Worm (Caenorhabditis elegans) whole organism, early embryonic: ENCODE data around the gene F58F12.1.

Source experiments
- B0310.2 ChIP-seq: sonication (generic microtip); optimal IDR thresholded peaks from 2 replicates; lab custom pipeline; 2016; ENCODE audit warnings: mild to moderate bottlenecking, missing genetic modification characterization, missing compliant biosample characterization
- F13C5.2 ChIP-seq: sonication (generic microtip); optimal IDR thresholded peaks from 2 replicates; lab custom pipeline; 2017; ENCODE audit warnings: mild to moderate bottlenecking, missing genetic modification characterization, inconsistent platforms, missing compliant biosample characterization
- aly-1 ChIP-seq: sonication (generic microtip); optimal IDR thresholded peaks from 2 replicates; lab custom pipeline; 2016; ENCODE audit warnings: missing genetic modification characterization, missing compliant biosample characterization
- ama-1 ChIP-seq: fragments of 150-350 bp; optimal IDR thresholded peaks from 2 replicates; lab custom pipeline; 2014
- ceh-13 ChIP-seq: fragments of 200-800 bp; sonication (Bioruptor generic); optimal IDR thresholded peaks from 2 replicates; lab custom pipeline; 2018; ENCODE audit warnings: mild to moderate bottlenecking, missing genetic modification characterization, missing compliant biosample characterization
- ets-7 ChIP-seq: sonication (generic microtip); optimal IDR thresholded peaks from 2 replicates; lab custom pipeline; 2016; ENCODE audit warnings: missing genotype, missing genetic modification characterization, missing compliant biosample characterization
- flt-1 ChIP-seq: fragments of 200-800 bp; sonication (Bioruptor generic); IDR thresholded peaks from 2 replicates; pipeline ENCODE4 v1.3.6; 2022; ENCODE audit warnings: missing genetic modification characterization, missing compliant biosample characterization
- hmbx-1 ChIP-seq: sonication (generic microtip); optimal IDR thresholded peaks from 2 replicates; lab custom pipeline; 2016; ENCODE audit warnings: mild to moderate bottlenecking, missing genetic modification characterization, missing compliant biosample characterization
- hnd-1 ChIP-seq: sonication (generic microtip); optimal IDR thresholded peaks from 2 replicates; lab custom pipeline; 2016; ENCODE audit warnings: missing genetic modification characterization, missing compliant biosample characterization
- sea-1 ChIP-seq: fragments of 200-800 bp; sonication (Bioruptor generic); conservative IDR thresholded peaks from 2 replicates; pipeline ENCODE4 v1.3.6; 2022; ENCODE audit warnings: missing genetic modification characterization, missing compliant biosample characterization
- tbx-11 ChIP-seq: fragments of 200-800 bp; sonication (Bioruptor generic); IDR thresholded peaks from 2 replicates; pipeline ENCODE4 v1.3.6; 2022; ENCODE audit warnings: missing genetic modification characterization, missing compliant biosample characterization
- tra-4 ChIP-seq: sonication (generic microtip); optimal IDR thresholded peaks from 2 replicates; lab custom pipeline; 2017; ENCODE audit warnings: missing genetic modification characterization, missing compliant biosample characterization

DNA sequence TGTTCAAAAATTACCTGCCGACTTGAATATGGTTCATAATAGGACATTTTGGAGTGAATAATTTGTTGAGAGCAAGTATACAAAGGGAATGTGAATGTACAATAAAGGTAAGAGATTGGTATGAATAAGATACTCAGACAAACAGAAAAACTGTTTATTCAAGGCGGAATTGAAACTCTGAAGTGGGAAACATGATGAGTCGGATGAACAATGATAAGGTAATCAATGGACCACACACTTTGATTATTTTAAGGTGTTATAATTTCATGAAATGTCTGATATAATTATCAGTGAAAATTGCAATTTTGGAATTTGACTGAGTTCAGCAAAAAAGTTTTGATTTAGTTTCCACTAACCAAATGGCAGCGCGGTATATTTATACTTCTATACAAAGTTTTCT, 43.9 kb upstream of the F58F12.1 start:
- TF ChIP-seq tra-4 (tag; lab: Kevin White, UChicago) (no peak), hnd-1 (tag; lab: Kevin White, UChicago) (no peak), ama-1 (lab: Kevin White, UChicago) (no peak), ets-7 (no peak), aly-1 (tag; lab: Kevin White, UChicago) (no peak), hmbx-1 (tag; lab: Kevin White, UChicago) (no peak), sea-1 (GFP tag; lab: Robert Waterston, UW) (no peak), flt-1 (GFP tag; lab: Robert Waterston, UW) (no peak), B0310.2 (tag; lab: Kevin White, UChicago) (no peak), F13C5.2 (tag; lab: Kevin White, UChicago) (no peak), ceh-13 (no peak), tbx-11 (no peak)
